Fruit fly (Drosophila melanogaster): ENCODE results near the gene Arpc4.

- TF ChIP-seq CG8478 (optimal IDR thresholded peaks at IDR 0.05) (no peak), psq (optimal IDR thresholded peaks at IDR 0.05) (no peak), usp (GFP tag; optimal IDR thresholded peaks at IDR 0.05) (no peak), Dll (optimal IDR thresholded peaks at IDR 0.05) (no peak), EcR (GFP tag; optimal IDR thresholded peaks at IDR 0.05) (no peak), pan (optimal IDR thresholded peaks at IDR 0.05) (no peak)
Measured at dm6 chr2L:6089604-6090198, 35.2 kb upstream of the Arpc4 start.

All from whole organism.